Fruit fly (Drosophila melanogaster): ENCODE measurements around the gene Apc2.

Gene Apc2

dm6 chr3R:24148838-24149237, 14.9 kb upstream of the Apc2 start, which contains the start of gene Slimp (continued):
- peak; percentile 3 for TF ChIP-seq az2 (GFP tag; optimal IDR thresholded peaks at IDR 0.05)
- TF ChIP-seq vvl (GFP tag; IDR thresholded peaks at IDR 0.05), result 0 out of 2 replicates have a peak, but pooled peaks have one; percentile 34
- no peak for TF ChIP-seq oc (tag; optimal IDR thresholded peaks at IDR 0.05)
- no peak for TF ChIP-seq maf-S (GFP tag; optimal IDR thresholded peaks at IDR 0.05)
- TF ChIP-seq org-1 (GFP tag; optimal IDR thresholded peaks at IDR 0.05), result no peak
- peak; percentile 21 for TF ChIP-seq sug (tag; optimal IDR thresholded peaks at IDR 0.05)
- TF ChIP-seq grau (tag; optimal IDR thresholded peaks at IDR 0.05), result peak; percentile 40
- TF ChIP-seq CG11696 (GFP tag; IDR thresholded peaks at IDR 0.05), result no peak
- peak; percentile 78 for TF ChIP-seq Ets65A (GFP tag)
- no peak for TF ChIP-seq CG15011 (GFP tag; optimal IDR thresholded peaks at IDR 0.05)
- peak; percentile 6 for TF ChIP-seq Blimp-1 (GFP tag; optimal IDR thresholded peaks at IDR 0.05)
- peak; percentile 48 for TF ChIP-seq D19A (tag; optimal IDR thresholded peaks at IDR 0.05)
- TF ChIP-seq CG1233 (GFP tag; optimal IDR thresholded peaks at IDR 0.05), result no peak
- TF ChIP-seq CG1024 (GFP tag; IDR thresholded peaks at IDR 0.05), result no peak
- no peak for TF ChIP-seq CG43689 (GFP tag; IDR thresholded peaks at IDR 0.05)
- no peak for TF ChIP-seq Nf-YB (GFP tag; optimal IDR thresholded peaks at IDR 0.05)
- TF ChIP-seq Rfx (GFP tag; IDR thresholded peaks at IDR 0.05), result no peak
- 0 out of 2 replicates have a peak, but pooled peaks have one; percentile 24 for TF ChIP-seq CG31441 (GFP tag; IDR thresholded peaks at IDR 0.05)
- TF ChIP-seq Dip2 (GFP tag; IDR thresholded peaks at IDR 0.05), result no peak
- no peak for TF ChIP-seq CG18011 (GFP tag; optimal IDR thresholded peaks at IDR 0.05)
- peak; percentile 45 for TF ChIP-seq Elba2 (GFP tag; optimal IDR thresholded peaks at IDR 0.05)
- peak in 1 of 2 experiments; percentile 32 for TF ChIP-seq bsh (GFP tag; optimal IDR thresholded peaks at IDR 0.05)
- TF ChIP-seq eyg (GFP tag; optimal IDR thresholded peaks at IDR 0.05), result no peak
- peak; percentile 2 for TF ChIP-seq CHES-1-like (GFP tag; optimal IDR thresholded peaks at IDR 0.05)
- TF ChIP-seq CG17361 (GFP tag; IDR thresholded peaks at IDR 0.05), result 0 out of 3 replicates have a peak, but pooled peaks have one; percentile 32
- no peak for TF ChIP-seq CG8478 (optimal IDR thresholded peaks at IDR 0.05)
- TF ChIP-seq nmo (GFP tag; optimal IDR thresholded peaks at IDR 0.05), result peak; percentile 25
- no peak for TF ChIP-seq CG11723 (GFP tag; optimal IDR thresholded peaks at IDR 0.05)
- TF ChIP-seq CoRest (tag; optimal IDR thresholded peaks at IDR 0.05), result peak; percentile 8
- TF ChIP-seq Dek (tag; optimal IDR thresholded peaks at IDR 0.05), result no peak
- no peak for TF ChIP-seq fd3F (GFP tag; optimal IDR thresholded peaks at IDR 0.05)
- TF ChIP-seq CG18619 (GFP tag; optimal IDR thresholded peaks at IDR 0.05), result no peak
- TF ChIP-seq Med (GFP tag), result peak; percentile 38
- TF ChIP-seq trem (tag; optimal IDR thresholded peaks at IDR 0.05), result peak; percentile 28
- peak; percentile 10 for TF ChIP-seq CG18262 (tag; optimal IDR thresholded peaks at IDR 0.05)
- peak; percentile 5; the same call in 1 of the 2 replicates for TF ChIP-seq CG3847 (GFP tag; IDR thresholded peaks at IDR 0.05)
- TF ChIP-seq H15 (GFP tag; IDR thresholded peaks at IDR 0.05), result no peak
- TF ChIP-seq hkb (optimal IDR thresholded peaks at IDR 0.05), result no peak
- 0 out of 2 replicates have a peak, but pooled peaks have one; percentile 28 for TF ChIP-seq hkb (GFP tag; IDR thresholded peaks at IDR 0.05)
- TF ChIP-seq lilli (GFP tag; optimal IDR thresholded peaks at IDR 0.05), result peak; percentile 25
- peak; percentile 89 for TF ChIP-seq CG15514 (GFP tag; optimal IDR thresholded peaks at IDR 0.05)
- peak; percentile 37; the same call in 1 of the 2 replicates for TF ChIP-seq E2f2 (GFP tag; IDR thresholded peaks at IDR 0.05)
- TF ChIP-seq slbo (GFP tag; IDR thresholded peaks at IDR 0.05), result peak; percentile 29; the same call in 1 of the 2 replicates
- TF ChIP-seq sqz (GFP tag; optimal IDR thresholded peaks at IDR 0.05), result peak; percentile 69
- TF ChIP-seq Chrac-16 (GFP tag; optimal IDR thresholded peaks at IDR 0.05), result peak; percentile 17
- peak; percentile 14 for TF ChIP-seq CG12659 (GFP tag; optimal IDR thresholded peaks at IDR 0.05)
- TF ChIP-seq Fer3 (tag; optimal IDR thresholded peaks at IDR 0.05), result peak; percentile 5
- peak; percentile 11 for TF ChIP-seq unpg (GFP tag; optimal IDR thresholded peaks at IDR 0.05)
- peak; percentile 21 for TF ChIP-seq CG10267 (tag; optimal IDR thresholded peaks at IDR 0.05)
- peak; percentile 52 for TF ChIP-seq CG2120 (GFP tag; optimal IDR thresholded peaks at IDR 0.05)
- TF ChIP-seq CG10979 (tag; optimal IDR thresholded peaks at IDR 0.05), result peak; percentile 18

Measured in whole organism, embryonic.